Fruit fly (Drosophila melanogaster): Measurements from ENCODE around the gene CG42831.

CG42831 gene

dm6 chr3L:10853131-10853471 is 38.5 kb downstream of the CG42831 start (continued):
- no peak for TF ChIP-seq insv (GFP tag; optimal IDR thresholded peaks at IDR 0.05)
- no peak for TF ChIP-seq Med (GFP tag)
- no peak for TF ChIP-seq Six4 (GFP tag; optimal IDR thresholded peaks at IDR 0.05)
- TF ChIP-seq D19B (GFP tag; optimal IDR thresholded peaks at IDR 0.05) = no peak
- TF ChIP-seq jumu (GFP tag; optimal IDR thresholded peaks at IDR 0.05) = no peak
- peak; percentile 7 for TF ChIP-seq CG12769 (tag; optimal IDR thresholded peaks at IDR 0.05)
- no peak for TF ChIP-seq knrl (GFP tag; IDR thresholded peaks at IDR 0.05; ENCODE audit: partially characterized antibody)
- no peak for TF ChIP-seq CG8281 (tag; optimal IDR thresholded peaks at IDR 0.05)
- no peak for TF ChIP-seq usp (GFP tag; optimal IDR thresholded peaks at IDR 0.05)
- TF ChIP-seq inv (GFP tag; IDR thresholded peaks at IDR 0.05; ENCODE audit: partially characterized antibody) = no peak
- TF ChIP-seq CG2889 (GFP tag; IDR thresholded peaks at IDR 0.05) = no peak
- TF ChIP-seq MBD-R2 (GFP tag; IDR thresholded peaks at IDR 0.05) = no peak
- TF ChIP-seq Stat92E (GFP tag; optimal IDR thresholded peaks at IDR 0.05) = no peak
- no peak for TF ChIP-seq eyg (GFP tag; optimal IDR thresholded peaks at IDR 0.05)
- peak; percentile 35; the same call in 1 of the 2 replicates for TF ChIP-seq Rfx (GFP tag; IDR thresholded peaks at IDR 0.05)
- TF ChIP-seq lab (GFP tag; optimal IDR thresholded peaks at IDR 0.05) = no peak
- no peak for TF ChIP-seq ci (GFP tag; IDR thresholded peaks at IDR 0.05)
- peak; percentile 16 for TF ChIP-seq bcd (GFP tag; optimal IDR thresholded peaks at IDR 0.05)
- TF ChIP-seq CG4730 (GFP tag; IDR thresholded peaks at IDR 0.05) = no peak
- TF ChIP-seq repo (GFP tag; optimal IDR thresholded peaks at IDR 0.05) = no peak
- 0 out of 3 replicates have a peak, but pooled peaks have one; percentile 16 for TF ChIP-seq CG17361 (GFP tag; IDR thresholded peaks at IDR 0.05)
- no peak for TF ChIP-seq Optix (GFP tag; IDR thresholded peaks at IDR 0.05)
- no peak for TF ChIP-seq H2.0 (GFP tag; IDR thresholded peaks at IDR 0.05)
- peak; percentile 44; the same call in 1 of the 2 replicates for TF ChIP-seq CG9932 (GFP tag; IDR thresholded peaks at IDR 0.05)
- peak; percentile 3; the same call in 1 of the 2 replicates for TF ChIP-seq sens-2 (GFP tag; IDR thresholded peaks at IDR 0.05)
- TF ChIP-seq crol (GFP tag; IDR thresholded peaks at IDR 0.05) = peak; percentile 98
- TF ChIP-seq Opbp (GFP tag; IDR thresholded peaks at IDR 0.05; ENCODE audit: partially characterized antibody) = peak; percentile 37; the same call in 2 of the 3 replicates
- peak in 1 of 2 experiments; percentile 16 for TF ChIP-seq Trl (optimal IDR thresholded peaks at IDR 0.05)
- no peak for TF ChIP-seq Trl (GFP tag; optimal IDR thresholded peaks at IDR 0.05)
- TF ChIP-seq da (GFP tag; optimal IDR thresholded peaks at IDR 0.05) = no peak
- TF ChIP-seq fd3F (GFP tag; optimal IDR thresholded peaks at IDR 0.05) = no peak
- TF ChIP-seq rib (GFP tag; IDR thresholded peaks at IDR 0.05) = peak; percentile 87

DNA sequence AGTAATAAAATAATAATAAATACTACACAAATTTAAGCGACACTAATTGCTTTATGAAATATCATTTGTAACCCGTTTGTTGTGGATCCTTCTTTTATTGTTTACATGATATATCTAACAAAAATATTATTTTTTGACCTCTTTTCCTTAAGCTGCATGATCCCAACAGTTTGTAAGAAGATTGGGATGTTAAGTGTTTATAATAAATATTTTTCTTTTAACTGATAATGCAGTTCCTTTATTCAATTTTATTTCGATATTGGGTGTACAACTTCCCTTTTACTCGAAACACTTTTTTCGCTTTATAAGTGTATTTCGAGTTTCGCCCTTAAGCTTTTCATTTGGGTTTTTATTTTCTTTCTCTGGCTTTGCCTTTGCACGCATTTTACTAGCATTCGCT is 39.0 kb downstream of the CG42831 start:
- peak; percentile 53 for TF ChIP-seq D19A (tag; optimal IDR thresholded peaks at IDR 0.05)
- no peak for TF ChIP-seq CG3065 (GFP tag; optimal IDR thresholded peaks at IDR 0.05)

DNA sequence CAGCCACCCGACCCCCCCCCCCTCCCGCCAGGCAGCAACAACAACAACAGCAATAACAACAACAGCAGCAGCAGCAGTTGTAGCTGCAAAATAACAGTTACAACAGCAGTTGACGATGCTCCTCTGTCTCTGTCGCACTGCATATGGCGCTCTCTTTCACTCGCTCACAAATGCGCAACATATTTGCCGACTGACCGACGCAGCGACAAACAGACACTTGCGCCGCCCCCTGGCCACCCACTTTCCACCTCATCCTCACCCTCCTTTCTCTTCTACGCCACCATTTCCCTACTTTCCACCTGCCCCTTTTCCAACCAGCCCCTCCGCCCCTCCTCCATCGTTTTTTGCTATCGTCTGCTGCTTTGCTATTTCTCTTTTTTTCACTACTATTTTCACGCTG is 39.4 kb downstream of the CG42831 start:
- TF ChIP-seq al (GFP tag; IDR thresholded peaks at IDR 0.05) (no peak), dm (GFP tag; optimal IDR thresholded peaks at IDR 0.05) (no peak), prd (optimal IDR thresholded peaks at IDR 0.05) (no peak), prd (GFP tag; IDR thresholded peaks at IDR 0.05) (no peak), Hr39 (optimal IDR thresholded peaks at IDR 0.05) (peak; percentile 58), Usf (GFP tag; optimal IDR thresholded peaks at IDR 0.05) (no peak), crp (GFP tag; optimal IDR thresholded peaks at IDR 0.05) (no peak), Bgb (GFP tag; IDR thresholded peaks at IDR 0.05; ENCODE audit: partially characterized antibody) (no peak), CG32532 (GFP tag; IDR thresholded peaks at IDR 0.05) (no peak), CG4854 (GFP tag; optimal IDR thresholded peaks at IDR 0.05) (no peak), CG7963 (GFP tag; IDR thresholded peaks at IDR 0.05; ENCODE audit: partially characterized antibody) (no peak), CG5180 (GFP tag; optimal IDR thresholded peaks at IDR 0.05) (no peak), CG14860 (GFP tag; IDR thresholded peaks at IDR 0.05; ENCODE audit: partially characterized antibody) (no peak), Sox100B (GFP tag; optimal IDR thresholded peaks at IDR 0.05) (no peak), lmd (GFP tag; IDR thresholded peaks at IDR 0.05) (0 out of 2 replicates have a peak, but pooled peaks have one; percentile 11), CG1647 (GFP tag; optimal IDR thresholded peaks at IDR 0.05) (no peak), Hey (tag; optimal IDR thresholded peaks at IDR 0.05) (no peak), CG9215 (GFP tag; IDR thresholded peaks at IDR 0.05) (no peak)

Measured in whole organism, embryonic.